Fruit fly (Drosophila melanogaster) whole organism, embryonic: ENCODE data around the gene Desat2.

Experiments
- ATbp ChIP-seq: fragments of 200-800 bp; sonication (Bioruptor generic); optimal IDR thresholded peaks from 2 replicates; lab custom pipeline; 2017; ENCODE audit warnings: missing biosample characterization, mild to moderate bottlenecking, missing genetic modification characterization, missing genetic modification reagents
- BtbVII ChIP-seq: fragments of 200-800 bp; sonication (Bioruptor generic); optimal IDR thresholded peaks from 3 replicates; lab custom pipeline; 2017; ENCODE audit warnings: missing biosample characterization, mild to moderate bottlenecking, missing genetic modification characterization
- CG10654 ChIP-seq: fragments of 200-800 bp; sonication (Bioruptor generic); optimal IDR thresholded peaks from 2 replicates; lab custom pipeline; 2016; ENCODE audit warnings: missing biosample characterization, missing genetic modification characterization
- CG12299 ChIP-seq: fragments of 200-800 bp; sonication (Bioruptor generic); optimal IDR thresholded peaks from 2 replicates; lab custom pipeline; 2018; ENCODE audit warnings: missing biosample characterization, mild to moderate bottlenecking, missing genetic modification characterization
- CG12391 ChIP-seq: fragments of 200-800 bp; sonication (Bioruptor generic); optimal IDR thresholded peaks from 3 replicates; lab custom pipeline; 2018; ENCODE audit warnings: missing biosample characterization, mild to moderate bottlenecking, missing genetic modification characterization, moderate library complexity
- CG12769 ChIP-seq: fragments of 200-800 bp; sonication (Bioruptor generic); optimal IDR thresholded peaks from 2 replicates; lab custom pipeline; 2019; ENCODE audit warnings: missing biosample characterization, mild to moderate bottlenecking, missing genetic modification characterization, moderate library complexity
- CG12942 ChIP-seq: fragments of 200-800 bp; sonication (Bioruptor generic); optimal IDR thresholded peaks from 3 replicates; lab custom pipeline; 2016; ENCODE audit warnings: missing biosample characterization, missing genetic modification characterization
- CG13775 ChIP-seq: fragments of 200-800 bp; sonication (Bioruptor generic); optimal IDR thresholded peaks from 3 replicates; lab custom pipeline; 2017; ENCODE audit warnings: missing biosample characterization, mild to moderate bottlenecking, missing genetic modification characterization
- CG15479 ChIP-seq: fragments of 200-800 bp; sonication (Bioruptor generic); optimal IDR thresholded peaks from 3 replicates; lab custom pipeline; 2019; ENCODE audit warnings: missing biosample characterization, mild to moderate bottlenecking, missing genetic modification characterization, moderate library complexity
- CG17361 ChIP-seq: fragments of 200-800 bp; sonication (Bioruptor generic); IDR thresholded peaks from 3 replicates; pipeline ENCODE4 v1.3.6; 2022; ENCODE audit warnings: missing biosample characterization, missing genetic modification characterization
- CG1792 ChIP-seq: fragments of 200-800 bp; sonication (Bioruptor generic); optimal IDR thresholded peaks from 2 replicates; lab custom pipeline; 2016; ENCODE audit warnings: missing biosample characterization, missing genetic modification characterization
- CG1832 ChIP-seq: fragments of 200-800 bp; sonication (Bioruptor generic); optimal IDR thresholded peaks from 2 replicates; lab custom pipeline; 2017; ENCODE audit warnings: missing biosample characterization, mild to moderate bottlenecking, missing genetic modification characterization, inconsistent platforms
- CG2120 ChIP-seq: fragments of 200-800 bp; sonication (Bioruptor generic); optimal IDR thresholded peaks from 3 replicates; lab custom pipeline; 2016; ENCODE audit warnings: missing biosample characterization, missing genetic modification characterization
- CG30403 ChIP-seq: fragments of 200-800 bp; sonication (Bioruptor generic); optimal IDR thresholded peaks from 3 replicates; lab custom pipeline; 2016; ENCODE audit warnings: missing biosample characterization, missing genetic modification characterization
- CG34224 ChIP-seq: fragments of 200-800 bp; sonication (Bioruptor generic); IDR thresholded peaks from 3 replicates; pipeline ENCODE4 v1.3.6; 2022; ENCODE audit warnings: missing biosample characterization, missing genetic modification characterization; ENCODE audit not compliant: partially characterized antibody
- CG3726 ChIP-seq: fragments of 200-800 bp; sonication (Bioruptor generic); IDR thresholded peaks from 3 replicates; pipeline ENCODE4, ENCODE4 v1.3.6; 2022; ENCODE audit warnings: missing biosample characterization, missing genetic modification characterization
- CG7556 ChIP-seq: fragments of 200-800 bp; sonication (Bioruptor generic); optimal IDR thresholded peaks from 2 replicates; lab custom pipeline; 2017; ENCODE audit warnings: missing biosample characterization, mild to moderate bottlenecking, missing genetic modification characterization
- CG7987 ChIP-seq: fragments of 200-800 bp; sonication (Bioruptor generic); optimal IDR thresholded peaks from 2 replicates; lab custom pipeline; 2018; ENCODE audit warnings: missing biosample characterization, mild to moderate bottlenecking, missing genetic modification characterization, moderate library complexity
- D19B ChIP-seq: fragments of 200-800 bp; sonication (Bioruptor generic); optimal IDR thresholded peaks from 2 replicates; lab custom pipeline; 2017; ENCODE audit warnings: missing biosample characterization, mild to moderate bottlenecking, missing genetic modification characterization
- Dbx ChIP-seq: fragments of 200-800 bp; sonication (Bioruptor generic); IDR thresholded peaks from 3 replicates; pipeline ENCODE4 v1.3.6; 2022; ENCODE audit warnings: missing biosample characterization, missing genetic modification characterization
- Deaf1 ChIP-seq: fragments of 200-800 bp; optimal IDR thresholded peaks from 3 replicates; lab custom pipeline; 2019; ENCODE audit warnings: missing biosample characterization, mild to moderate bottlenecking, missing genetic modification characterization, moderate library complexity
- Dek ChIP-seq: fragments of 200-800 bp; sonication (Bioruptor generic); optimal IDR thresholded peaks from 3 replicates; lab custom pipeline; 2019; ENCODE audit warnings: missing biosample characterization, mild to moderate bottlenecking, missing genetic modification characterization, moderate library complexity
- Drgx ChIP-seq: fragments of 200-800 bp; sonication (Bioruptor generic); IDR thresholded peaks from 2 replicates; pipeline ENCODE4 v1.3.6; 2022; ENCODE audit warnings: missing biosample characterization, missing genetic modification characterization
- E2f2 ChIP-seq: fragments of 200-800 bp; sonication (Bioruptor generic); IDR thresholded peaks from 2 replicates; pipeline ENCODE4 v1.3.6; 2022; ENCODE audit warnings: missing biosample characterization, missing genetic modification characterization
- Elba2 ChIP-seq: fragments of 200-800 bp; sonication (Bioruptor generic); optimal IDR thresholded peaks from 3 replicates; lab custom pipeline; 2016; ENCODE audit warnings: missing biosample characterization, missing genetic modification characterization
- HLHmδ ChIP-seq: fragments of 200-800 bp; sonication (Bioruptor generic); optimal IDR thresholded peaks from 2 replicates; lab custom pipeline; 2018; ENCODE audit warnings: missing biosample characterization, mild to moderate bottlenecking, missing genetic modification characterization, moderate library complexity
- Hey ChIP-seq: fragments of 200-800 bp; sonication (Bioruptor generic); optimal IDR thresholded peaks from 3 replicates; lab custom pipeline; 2018; ENCODE audit warnings: missing biosample characterization, mild to moderate bottlenecking, missing genetic modification characterization
- Hr51 ChIP-seq, 2 experiments: fragments of 200-800 bp; sonication (Bioruptor generic); optimal IDR thresholded peaks; 2 replicates in 1 of 2; 3 replicates in 1 of 2; lab custom pipeline; 2016 to 2018; ENCODE audit warnings: missing biosample characterization in 2 of 2, missing genetic modification characterization in 2 of 2, mild to moderate bottlenecking in 1 of 2, moderate library complexity in 1 of 2
- MESR4 ChIP-seq: fragments of 200-800 bp; sonication (Bioruptor generic); optimal IDR thresholded peaks from 2 replicates; lab custom pipeline; 2018; ENCODE audit warnings: missing biosample characterization, mild to moderate bottlenecking, missing genetic modification characterization, moderate library complexity
- Neu2 ChIP-seq: fragments of 200-800 bp; sonication (Bioruptor generic); optimal IDR thresholded peaks from 3 replicates; lab custom pipeline; 2016; ENCODE audit warnings: missing biosample characterization, missing genetic modification characterization, borderline replicate concordance
- NfI ChIP-seq: fragments of 200-800 bp; sonication (Bioruptor generic); optimal IDR thresholded peaks from 3 replicates; lab custom pipeline; 2018; ENCODE audit warnings: missing biosample characterization, mild to moderate bottlenecking, missing genetic modification characterization, moderate library complexity
- Optix ChIP-seq: fragments of 200-800 bp; sonication (Bioruptor generic); IDR thresholded peaks from 3 replicates; pipeline ENCODE4 v1.3.6; 2022; ENCODE audit warnings: missing biosample characterization, missing genetic modification characterization
- Pdp1 ChIP-seq, 2 experiments: fragments of 200-800 bp; sonication (Bioruptor generic); optimal IDR thresholded peaks; 3 replicates each; lab custom pipeline; 2016; ENCODE audit warnings: missing biosample characterization in 2 of 2, missing genetic modification characterization in 2 of 2, mild to moderate bottlenecking in 1 of 2, moderate library complexity in 1 of 2
- Rx ChIP-seq: fragments of 200-800 bp; sonication (Bioruptor generic); IDR thresholded peaks from 2 replicates; pipeline ENCODE4 v1.3.6; 2022; ENCODE audit warnings: missing biosample characterization, missing genetic modification characterization
- Tbp ChIP-seq: fragments of >200 bp; optimal IDR thresholded peaks from 2 replicates; lab custom pipeline; 2018; ENCODE audit warnings: missing biosample characterization, missing genetic modification characterization
- Trl ChIP-seq, 3 experiments: fragments of >200 bp in 2 of 3; fragments of 200-800 bp in 1 of 3; sonication (Bioruptor generic) in 1 of 3; optimal IDR thresholded peaks; 2 replicates in 1 of 3; 3 replicates in 2 of 3; lab custom pipeline; 2016 to 2017; ENCODE audit warnings: missing biosample characterization in 1 of 3, missing genetic modification characterization in 1 of 3
- Xrp1 ChIP-seq: fragments of 200-800 bp; sonication (Bioruptor generic); IDR thresholded peaks from 2 replicates; pipeline ENCODE4 v1.3.6; 2022; ENCODE audit warnings: missing biosample characterization, missing genetic modification characterization
- hbn ChIP-seq: fragments of 200-800 bp; sonication (Bioruptor generic); IDR thresholded peaks from 2 replicates; pipeline ENCODE4 v1.3.6; 2022; ENCODE audit warnings: missing biosample characterization, missing genetic modification characterization; ENCODE audit not compliant: partially characterized antibody
- ind ChIP-seq: fragments of 200-800 bp; sonication (Bioruptor generic); optimal IDR thresholded peaks from 3 replicates; lab custom pipeline; 2016; ENCODE audit warnings: missing biosample characterization, missing genetic modification characterization
- jigr1 ChIP-seq: fragments of 200-800 bp; sonication (Bioruptor generic); IDR thresholded peaks from 3 replicates; pipeline ENCODE4 v1.3.6; 2022; ENCODE audit warnings: missing biosample characterization, missing genetic modification characterization
- lbe ChIP-seq: fragments of 200-800 bp; sonication (Bioruptor generic); optimal IDR thresholded peaks from 2 replicates; lab custom pipeline; 2016; ENCODE audit warnings: missing biosample characterization, mild to moderate bottlenecking, missing genetic modification characterization
- sc ChIP-seq, 3 experiments: fragments of >200 bp in 2 of 3; fragments of 200-800 bp in 1 of 3; sonication (Bioruptor generic) in 1 of 3; optimal IDR thresholded peaks; 2 replicates in 2 of 3; 3 replicates in 1 of 3; lab custom pipeline; 2017; ENCODE audit warnings: mild to moderate bottlenecking in 1 of 3, missing biosample characterization in 1 of 3, missing genetic modification characterization in 1 of 3, missing genetic modification reagents in 1 of 3
- sens ChIP-seq: fragments of 200-800 bp; sonication (Bioruptor generic); peaks from one replicate; lab custom pipeline; 2016; ENCODE audit warnings: missing biosample characterization, missing genetic modification characterization
- so ChIP-seq: fragments of 200-800 bp; sonication (Bioruptor generic); IDR thresholded peaks from 3 replicates; pipeline ENCODE4 v1.3.6; 2022; ENCODE audit warnings: missing biosample characterization, missing genetic modification characterization
- stc ChIP-seq: fragments of 200-800 bp; sonication (Bioruptor generic); IDR thresholded peaks from 2 replicates; pipeline ENCODE4 v1.3.6; 2022; ENCODE audit warnings: missing biosample characterization, missing genetic modification characterization
- z ChIP-seq: fragments of 200-800 bp; sonication (Bioruptor generic); IDR thresholded peaks from 3 replicates; pipeline ENCODE4 v1.3.6; 2022; ENCODE audit warnings: missing biosample characterization, missing genetic modification characterization
- zfh2 ChIP-seq: fragments of 200-800 bp; sonication (Bioruptor generic); optimal IDR thresholded peaks from 2 replicates; lab custom pipeline; 2016; ENCODE audit warnings: missing biosample characterization, missing genetic modification characterization

Desat2 gene

dm6 chr3R:12442601-12443533 lies 6.8 kb downstream of the Desat2 start (continued):
- TF ChIP-seq HLHmδ (GFP tag; lab: Kevin White, UChicago), result no peak
- no peak for TF ChIP-seq ATbp (GFP tag; lab: Kevin White, UChicago)
- peak; percentile 16 for TF ChIP-seq CG12391 (tag; lab: Kevin White, UChicago)
- 0 out of 3 replicates have a peak, but pooled peaks have one; percentile 7 for TF ChIP-seq CG17361 (GFP tag; lab: Robert Waterston, UW)
- TF ChIP-seq sc (optimal IDR thresholded peaks at IDR 0.05; lab: Kevin White, UChicago), result no peak
- no peak for TF ChIP-seq sc (GFP tag; optimal IDR thresholded peaks at IDR 0.05; lab: Kevin White, UChicago)
- no peak for TF ChIP-seq Rx (GFP tag; lab: Robert Waterston, UW)
- TF ChIP-seq CG30403 (GFP tag; lab: Kevin White, UChicago), result peak; percentile 54
- TF ChIP-seq jigr1 (GFP tag; lab: Robert Waterston, UW), result no peak
- TF ChIP-seq CG1832, result peak; percentile 24
- TF ChIP-seq BtbVII (GFP tag; lab: Kevin White, UChicago), result no peak
- peak; percentile 23 for TF ChIP-seq D19B (GFP tag; lab: Kevin White, UChicago)
- peak in 1 of 2 experiments; percentile 63 for TF ChIP-seq Hr51 (GFP tag; optimal IDR thresholded peaks at IDR 0.05; lab: Kevin White, UChicago)
- TF ChIP-seq lbe (GFP tag; lab: Kevin White, UChicago), result peak; percentile 67
- TF ChIP-seq CG3726, result no peak
- peak; percentile 24; the same call in 1 of the 3 replicates for TF ChIP-seq Dbx
- TF ChIP-seq CG7556, result peak; percentile 37
- no peak for TF ChIP-seq Tbp (GFP tag; lab: Kevin White, UChicago)
- peak; percentile 36 for TF ChIP-seq CG12769
- peak; percentile 75 for TF ChIP-seq CG2120 (GFP tag; lab: Kevin White, UChicago)
- TF ChIP-seq Elba2 (GFP tag; lab: Kevin White, UChicago), result no peak
- no peak for TF ChIP-seq CG10654 (GFP tag; lab: Kevin White, UChicago)
- peak; percentile 24 for TF ChIP-seq CG13775
- TF ChIP-seq E2f2 (GFP tag; lab: Robert Waterston, UW), result peak; percentile 8; the same call in 1 of the 2 replicates
- TF ChIP-seq z, result no peak
- no peak for TF ChIP-seq CG15479 (GFP tag; lab: Kevin White, UChicago)
- no peak for TF ChIP-seq hbn
- peak; percentile 99 for TF ChIP-seq CG7987 (GFP tag; lab: Kevin White, UChicago)
- peak; percentile 21 for TF ChIP-seq zfh2 (GFP tag; lab: Kevin White, UChicago)
- peak; percentile 7; the same call in 1 of the 3 replicates for TF ChIP-seq so (GFP tag; lab: Robert Waterston, UW)
- TF ChIP-seq Xrp1 (GFP tag; lab: Robert Waterston, UW), result peak; percentile 30; the same call in 1 of the 2 replicates
- TF ChIP-seq Optix (GFP tag; lab: Robert Waterston, UW), result no peak
- no peak for TF ChIP-seq CG1792 (GFP tag; lab: Kevin White, UChicago)
- TF ChIP-seq Drgx (GFP tag; lab: Robert Waterston, UW), result peak; percentile 55
- TF ChIP-seq Dek (tag; lab: Kevin White, UChicago), result peak; percentile 12
- peak; percentile 39 for TF ChIP-seq ind (GFP tag; lab: Kevin White, UChicago)
- 0 out of 3 replicates have a peak, but pooled peaks have one; percentile 8 for TF ChIP-seq CG34224 (GFP tag; lab: Robert Waterston, UW)
- peak; percentile 23 for TF ChIP-seq NfI (GFP tag; lab: Kevin White, UChicago)
- peak; percentile 66 for TF ChIP-seq Deaf1
- TF ChIP-seq sens (GFP tag; lab: Kevin White, UChicago), result peak; percentile 79
- peak; percentile 15 to 76 for TF ChIP-seq Trl (optimal IDR thresholded peaks at IDR 0.05; lab: Kevin White, UChicago)
- no peak for TF ChIP-seq Trl (GFP tag; optimal IDR thresholded peaks at IDR 0.05; lab: Kevin White, UChicago)
- TF ChIP-seq MESR4 (GFP tag; lab: Kevin White, UChicago), result no peak
- no peak for TF ChIP-seq Neu2
- TF ChIP-seq CG12299 (tag; lab: Kevin White, UChicago), result no peak
- no peak for TF ChIP-seq Hey (tag; lab: Kevin White, UChicago)
- TF ChIP-seq CG12942 (GFP tag; lab: Kevin White, UChicago), result no peak
- 0 out of 2 replicates have a peak, but pooled peaks have one; percentile 24 for TF ChIP-seq stc (GFP tag; lab: Robert Waterston, UW)
- TF ChIP-seq Pdp1 (GFP tag; optimal IDR thresholded peaks at IDR 0.05; lab: Kevin White, UChicago), result peak in 1 of 2 experiments; percentile 27
